Fruit fly (Drosophila melanogaster): ENCODE data around the gene CG4907.
A peak's percentile ranks its signal among the peaks of the same experiment; 100 is the strongest.

Gene CG4907

dm6 chr3R:22720808-22721306, 10.3 kb upstream of the CG4907 start, which contains the start of gene wge (continued):
- TF ChIP-seq amos (GFP tag; IDR thresholded peaks at IDR 0.05; ENCODE audit: partially characterized antibody), result peak; percentile 65
- TF ChIP-seq CG12236 (GFP tag; optimal IDR thresholded peaks at IDR 0.05), result no peak
- TF ChIP-seq zf30C (GFP tag; optimal IDR thresholded peaks at IDR 0.05), result no peak
- TF ChIP-seq BtbVII (GFP tag; optimal IDR thresholded peaks at IDR 0.05), result no peak
- no peak for TF ChIP-seq Dip3 (GFP tag; optimal IDR thresholded peaks at IDR 0.05)
- TF ChIP-seq HLH54F (GFP tag; optimal IDR thresholded peaks at IDR 0.05), result no peak
- no peak for TF ChIP-seq Rfx (GFP tag; IDR thresholded peaks at IDR 0.05)
- no peak for TF ChIP-seq CG6683 (GFP tag; optimal IDR thresholded peaks at IDR 0.05)
- TF ChIP-seq Ravus (GFP tag; IDR thresholded peaks at IDR 0.05), result no peak
- TF ChIP-seq Eip74EF (GFP tag; optimal IDR thresholded peaks at IDR 0.05), result no peak
- TF ChIP-seq tna (GFP tag; IDR thresholded peaks at IDR 0.05; ENCODE audit: partially characterized antibody), result peak; percentile 58; the same call in 1 of the 2 replicates
- no peak for TF ChIP-seq CG34422 (GFP tag; IDR thresholded peaks at IDR 0.05)
- no peak for TF ChIP-seq pnt (GFP tag; optimal IDR thresholded peaks at IDR 0.05)
- TF ChIP-seq CG1602 (GFP tag; optimal IDR thresholded peaks at IDR 0.05), result no peak
- TF ChIP-seq CG2889 (GFP tag; IDR thresholded peaks at IDR 0.05), result no peak
- TF ChIP-seq CG18011 (GFP tag; optimal IDR thresholded peaks at IDR 0.05), result no peak
- TF ChIP-seq CG18599 (GFP tag; optimal IDR thresholded peaks at IDR 0.05), result no peak
- TF ChIP-seq bbx (GFP tag; IDR thresholded peaks at IDR 0.05; ENCODE audit: partially characterized antibody), result peak; percentile 74
- TF ChIP-seq NfI (GFP tag; optimal IDR thresholded peaks at IDR 0.05), result no peak
- TF ChIP-seq CoRest (tag; optimal IDR thresholded peaks at IDR 0.05), result no peak
- no peak for TF ChIP-seq CG7745 (tag; optimal IDR thresholded peaks at IDR 0.05)
- peak; percentile 76 for TF ChIP-seq Bgb (GFP tag; IDR thresholded peaks at IDR 0.05; ENCODE audit: partially characterized antibody)
- TF ChIP-seq trh (GFP tag; optimal IDR thresholded peaks at IDR 0.05), result no peak
- TF ChIP-seq wdn (GFP tag; IDR thresholded peaks at IDR 0.05), result no peak
- TF ChIP-seq Jarid2 (GFP tag; optimal IDR thresholded peaks at IDR 0.05), result no peak
- TF ChIP-seq Aef1 (GFP tag; IDR thresholded peaks at IDR 0.05), result no peak
- peak; percentile 66 for TF ChIP-seq CG16813 (GFP tag; IDR thresholded peaks at IDR 0.05; ENCODE audit: partially characterized antibody)
- TF ChIP-seq vnd (GFP tag; IDR thresholded peaks at IDR 0.05; ENCODE audit: partially characterized antibody), result peak; percentile 38; the same call in 1 of the 3 replicates
- no peak for TF ChIP-seq CG30403 (GFP tag; optimal IDR thresholded peaks at IDR 0.05)
- no peak for TF ChIP-seq Gsc (GFP tag; IDR thresholded peaks at IDR 0.05)
- TF ChIP-seq CG4424 (GFP tag; optimal IDR thresholded peaks at IDR 0.05), result no peak
- no peak for TF ChIP-seq gcm (GFP tag; optimal IDR thresholded peaks at IDR 0.05)
- no peak for TF ChIP-seq shn (GFP tag; optimal IDR thresholded peaks at IDR 0.05)
- TF ChIP-seq CG4360 (GFP tag; IDR thresholded peaks at IDR 0.05), result no peak
- TF ChIP-seq CG15601 (tag; optimal IDR thresholded peaks at IDR 0.05), result no peak
- TF ChIP-seq CG13287 (GFP tag; IDR thresholded peaks at IDR 0.05; ENCODE audit: partially characterized antibody), result peak; percentile 79
- peak; percentile 31 for TF ChIP-seq abd-A (tag; optimal IDR thresholded peaks at IDR 0.05)
- TF ChIP-seq Gug (GFP tag; IDR thresholded peaks at IDR 0.05), result no peak
- peak; percentile 48 for TF ChIP-seq stwl (tag; optimal IDR thresholded peaks at IDR 0.05)
- no peak for TF ChIP-seq slbo (GFP tag; IDR thresholded peaks at IDR 0.05)
- no peak for TF ChIP-seq CG13624 (GFP tag; optimal IDR thresholded peaks at IDR 0.05)
- TF ChIP-seq Camta (GFP tag; optimal IDR thresholded peaks at IDR 0.05), result no peak
- TF ChIP-seq pzg (GFP tag; optimal IDR thresholded peaks at IDR 0.05), result peak; percentile 70
- TF ChIP-seq Six4 (GFP tag; optimal IDR thresholded peaks at IDR 0.05), result no peak
- no peak for TF ChIP-seq CG12391 (tag; optimal IDR thresholded peaks at IDR 0.05)
- no peak for TF ChIP-seq Myb (GFP tag; optimal IDR thresholded peaks at IDR 0.05)
- TF ChIP-seq CG12659 (GFP tag; optimal IDR thresholded peaks at IDR 0.05), result peak; percentile 30
- TF ChIP-seq odd (GFP tag; optimal IDR thresholded peaks at IDR 0.05), result no peak
- TF ChIP-seq psq (GFP tag; optimal IDR thresholded peaks at IDR 0.05), result no peak
- no peak for TF ChIP-seq Poxn (GFP tag; IDR thresholded peaks at IDR 0.05)

All from whole organism, embryonic.